Fruit fly (Drosophila melanogaster): ENCODE measurements around the gene CG42713.

Gene CG42713

dm6 chr2L:8919638-8920037 is 28.4 kb downstream of the CG42713 start:
- TF ChIP-seq CG33017 (tag; optimal IDR thresholded peaks at IDR 0.05), result no peak
- TF ChIP-seq bab1 (GFP tag; optimal IDR thresholded peaks at IDR 0.05), result no peak
- no peak for TF ChIP-seq CG12768 (GFP tag; optimal IDR thresholded peaks at IDR 0.05)
- TF ChIP-seq ovo (GFP tag; optimal IDR thresholded peaks at IDR 0.05), result no peak
- no peak for TF ChIP-seq CG14711 (tag; optimal IDR thresholded peaks at IDR 0.05)
- no peak for TF ChIP-seq CG7101 (tag; optimal IDR thresholded peaks at IDR 0.05)
- TF ChIP-seq cic (GFP tag; optimal IDR thresholded peaks at IDR 0.05), result no peak
- no peak for TF ChIP-seq Clk (GFP tag; optimal IDR thresholded peaks at IDR 0.05)
- TF ChIP-seq CG7045 (GFP tag; optimal IDR thresholded peaks at IDR 0.05), result no peak
- TF ChIP-seq pad (GFP tag; optimal IDR thresholded peaks at IDR 0.05), result no peak
- no peak for TF ChIP-seq Hr96 (GFP tag; optimal IDR thresholded peaks at IDR 0.05)
- TF ChIP-seq CG1620 (GFP tag; optimal IDR thresholded peaks at IDR 0.05), result no peak
- no peak for TF ChIP-seq Crg-1 (GFP tag; optimal IDR thresholded peaks at IDR 0.05)

- TF ChIP-seq Crg-1 (GFP tag; optimal IDR thresholded peaks at IDR 0.05) (no peak), CG11617 (GFP tag; optimal IDR thresholded peaks at IDR 0.05) (no peak), cic (GFP tag; optimal IDR thresholded peaks at IDR 0.05) (no peak), CG1620 (GFP tag; optimal IDR thresholded peaks at IDR 0.05) (no peak), kay (GFP tag; ENCODE audit: borderline replicate concordance) (no peak), cnc (optimal IDR thresholded peaks at IDR 0.05) (no peak)
Observed at dm6 chr2L:8920294-8920693, 29.1 kb downstream of the CG42713 start.

dm6 chr2L:8921934-8922333 is 30.7 kb downstream of the CG42713 start:
- TF ChIP-seq CG7045 (GFP tag; optimal IDR thresholded peaks at IDR 0.05) (no peak), CG5204 (GFP tag; optimal IDR thresholded peaks at IDR 0.05) (no peak), Clk (GFP tag; optimal IDR thresholded peaks at IDR 0.05) (no peak), ovo (GFP tag; optimal IDR thresholded peaks at IDR 0.05) (no peak), Crg-1 (GFP tag; optimal IDR thresholded peaks at IDR 0.05) (no peak), CG14711 (tag; optimal IDR thresholded peaks at IDR 0.05) (no peak), CG11617 (GFP tag; optimal IDR thresholded peaks at IDR 0.05) (no peak), bab1 (GFP tag; optimal IDR thresholded peaks at IDR 0.05) (no peak), Hr96 (GFP tag; optimal IDR thresholded peaks at IDR 0.05) (no peak), CG33017 (tag; optimal IDR thresholded peaks at IDR 0.05) (no peak), CG12768 (GFP tag; optimal IDR thresholded peaks at IDR 0.05) (no peak), tj (GFP tag; optimal IDR thresholded peaks at IDR 0.05) (no peak), Mnt (GFP tag; optimal IDR thresholded peaks at IDR 0.05) (no peak), kay (GFP tag; ENCODE audit: borderline replicate concordance) (no peak), toe (GFP tag; optimal IDR thresholded peaks at IDR 0.05) (no peak), CG7101 (tag; optimal IDR thresholded peaks at IDR 0.05) (no peak), CG1620 (GFP tag; optimal IDR thresholded peaks at IDR 0.05) (no peak), cnc (optimal IDR thresholded peaks at IDR 0.05) (no peak), cic (GFP tag; optimal IDR thresholded peaks at IDR 0.05) (no peak), pad (GFP tag; optimal IDR thresholded peaks at IDR 0.05) (no peak)

DNA sequence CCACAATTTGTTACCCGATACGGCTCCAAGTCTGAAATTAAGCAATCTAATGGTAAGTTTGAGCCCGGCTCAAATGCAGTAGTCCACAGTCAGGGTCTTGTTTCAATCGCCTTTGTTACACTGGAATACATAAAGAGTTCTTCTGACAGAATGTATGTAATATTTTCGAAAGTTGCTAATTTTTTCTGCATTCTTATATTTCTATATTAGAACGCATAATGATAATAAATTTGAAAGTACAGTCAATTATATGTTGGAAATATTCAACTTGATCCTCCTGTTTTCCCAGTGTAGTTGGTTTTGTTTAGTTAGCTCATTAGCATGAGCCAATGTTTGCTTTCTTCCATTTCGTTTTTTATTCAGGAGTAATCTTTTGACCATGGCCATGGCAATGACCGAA is 32.2 kb downstream of the CG42713 start:
- no peak for TF ChIP-seq CG5204 (GFP tag; optimal IDR thresholded peaks at IDR 0.05)
- TF ChIP-seq CG14711 (tag; optimal IDR thresholded peaks at IDR 0.05), result no peak
- TF ChIP-seq tj (GFP tag; optimal IDR thresholded peaks at IDR 0.05), result no peak
- no peak for TF ChIP-seq bab1 (GFP tag; optimal IDR thresholded peaks at IDR 0.05)

DNA sequence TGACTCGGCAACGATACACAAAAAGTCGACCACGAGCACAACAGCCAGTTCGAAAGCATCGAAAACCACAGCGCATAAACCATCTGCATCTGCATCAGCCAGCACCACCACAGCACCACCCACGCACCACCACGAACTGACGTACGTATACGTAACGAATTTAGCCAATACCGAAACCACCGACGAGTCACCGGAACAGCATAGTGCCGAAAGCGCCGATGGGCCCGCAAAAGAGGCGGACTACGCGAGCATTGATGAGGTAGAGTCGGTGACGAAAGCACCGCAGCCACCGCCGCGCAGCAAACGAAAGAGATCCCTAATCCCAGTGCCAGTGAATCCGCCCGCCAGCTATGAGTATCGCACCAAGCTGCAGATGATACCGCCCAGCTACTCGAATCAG is 39.9 kb downstream of the CG42713 start:
- TF ChIP-seq CG33017 (tag; optimal IDR thresholded peaks at IDR 0.05) (no peak), Mnt (GFP tag; optimal IDR thresholded peaks at IDR 0.05) (no peak), tj (GFP tag; optimal IDR thresholded peaks at IDR 0.05) (no peak), CG5204 (GFP tag; optimal IDR thresholded peaks at IDR 0.05) (no peak), CG7101 (tag; optimal IDR thresholded peaks at IDR 0.05) (no peak), cic (GFP tag; optimal IDR thresholded peaks at IDR 0.05) (no peak), Crg-1 (GFP tag; optimal IDR thresholded peaks at IDR 0.05) (no peak), CG11617 (GFP tag; optimal IDR thresholded peaks at IDR 0.05) (no peak), CG7045 (GFP tag; optimal IDR thresholded peaks at IDR 0.05) (no peak), cnc (optimal IDR thresholded peaks at IDR 0.05) (no peak), Clk (GFP tag; optimal IDR thresholded peaks at IDR 0.05) (no peak), bab1 (GFP tag; optimal IDR thresholded peaks at IDR 0.05) (no peak), toe (GFP tag; optimal IDR thresholded peaks at IDR 0.05) (no peak), CG12768 (GFP tag; optimal IDR thresholded peaks at IDR 0.05) (no peak), kay (GFP tag; ENCODE audit: borderline replicate concordance) (no peak), pad (GFP tag; optimal IDR thresholded peaks at IDR 0.05) (no peak), ovo (GFP tag; optimal IDR thresholded peaks at IDR 0.05) (no peak), CG14711 (tag; optimal IDR thresholded peaks at IDR 0.05) (no peak)

DNA sequence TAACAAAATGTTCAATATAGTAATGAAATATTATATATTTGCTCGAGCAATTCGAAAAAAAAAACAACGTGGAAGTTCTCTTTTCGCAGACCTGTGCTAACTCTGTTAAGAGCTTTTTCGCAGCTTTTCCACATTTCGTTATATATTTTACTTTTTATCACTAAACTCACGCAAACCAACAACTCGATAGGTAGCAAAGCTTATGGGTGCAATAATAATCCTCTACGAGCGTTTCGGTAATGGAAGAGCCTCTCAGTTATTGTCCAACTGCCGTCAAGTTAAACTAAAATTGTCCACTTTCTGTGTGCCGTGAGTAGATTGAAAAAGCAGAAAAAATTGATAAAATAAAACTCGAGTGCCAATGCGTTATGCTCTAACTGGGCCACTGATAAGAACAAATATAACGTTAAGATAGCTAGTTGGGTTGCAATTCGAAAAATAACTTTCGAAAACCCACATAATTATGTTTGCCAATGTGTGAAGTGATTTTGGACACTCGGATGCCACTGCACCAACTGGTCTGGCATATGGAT is 42.5 kb downstream of the CG42713 start, which contains the start of gene Tsp29Fa:
Tsp29Fa (plus strand) TSS at position 253 of the 533 bp plus-strand sequence.
- TF ChIP-seq cic (GFP tag; optimal IDR thresholded peaks at IDR 0.05) (peak; percentile 63), CG33017 (tag; optimal IDR thresholded peaks at IDR 0.05) (no peak), kay (GFP tag; ENCODE audit: borderline replicate concordance) (peak; percentile 78)

DNA sequence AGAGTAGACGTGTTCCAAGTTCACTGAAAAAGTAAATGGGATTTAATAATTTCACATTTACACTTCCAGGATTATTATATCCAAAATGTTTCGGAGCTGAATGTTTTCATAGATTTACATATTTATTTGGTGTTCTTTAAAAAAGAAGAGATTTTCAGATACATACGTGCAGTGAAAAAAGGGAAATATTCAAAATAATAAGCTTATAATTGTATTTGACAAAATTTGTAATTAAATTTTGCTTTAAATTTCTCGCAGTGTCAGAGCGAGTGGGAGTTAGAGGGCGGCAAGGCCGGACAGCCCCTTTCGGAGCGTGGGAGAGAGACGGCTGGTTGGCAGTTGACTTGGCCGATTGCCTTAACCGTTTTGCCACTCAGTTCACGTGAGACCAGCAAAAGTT is 45.8 kb downstream of the CG42713 start, which contains the start of gene Tsp29Fb:
Tsp29Fb (plus strand) TSS at position 388 of the 400 bp plus-strand sequence.
- TF ChIP-seq cnc (optimal IDR thresholded peaks at IDR 0.05), result no peak
- TF ChIP-seq ovo (GFP tag; optimal IDR thresholded peaks at IDR 0.05), result peak; percentile 19
- peak; percentile 87 for TF ChIP-seq CG7045 (GFP tag; optimal IDR thresholded peaks at IDR 0.05)
- TF ChIP-seq Mnt (GFP tag; optimal IDR thresholded peaks at IDR 0.05), result peak; percentile 24
- peak; percentile 89 for TF ChIP-seq CG33017 (tag; optimal IDR thresholded peaks at IDR 0.05)
- TF ChIP-seq Clk (GFP tag; optimal IDR thresholded peaks at IDR 0.05), result peak; percentile 73
- TF ChIP-seq CG7101 (tag; optimal IDR thresholded peaks at IDR 0.05), result peak; percentile 86
- TF ChIP-seq CG12768 (GFP tag; optimal IDR thresholded peaks at IDR 0.05), result peak; percentile 90
- no peak for TF ChIP-seq bab1 (GFP tag; optimal IDR thresholded peaks at IDR 0.05)
- TF ChIP-seq CG11617 (GFP tag; optimal IDR thresholded peaks at IDR 0.05), result peak; percentile 88
- TF ChIP-seq CG1620 (GFP tag; optimal IDR thresholded peaks at IDR 0.05), result peak; percentile 35
- TF ChIP-seq CG14711 (tag; optimal IDR thresholded peaks at IDR 0.05), result peak; percentile 69
- TF ChIP-seq kay (GFP tag; ENCODE audit: borderline replicate concordance), result no peak
- peak; percentile 90 for TF ChIP-seq CG5204 (GFP tag; optimal IDR thresholded peaks at IDR 0.05)
- TF ChIP-seq toe (GFP tag; optimal IDR thresholded peaks at IDR 0.05), result peak; percentile 82
- no peak for TF ChIP-seq Crg-1 (GFP tag; optimal IDR thresholded peaks at IDR 0.05)
- peak; percentile 81 for TF ChIP-seq Hr96 (GFP tag; optimal IDR thresholded peaks at IDR 0.05)
- peak; percentile 40 for TF ChIP-seq tj (GFP tag; optimal IDR thresholded peaks at IDR 0.05)
- TF ChIP-seq pad (GFP tag; optimal IDR thresholded peaks at IDR 0.05), result peak; percentile 57
- no peak for TF ChIP-seq cic (GFP tag; optimal IDR thresholded peaks at IDR 0.05)

Measured in whole organism, adult.